Worm (Caenorhabditis elegans): Measurements from ENCODE around the gene F59B1.8.
A peak's percentile ranks its signal among the peaks of the same experiment; 100 is the strongest.

The F59B1.8 gene

ce11 chrV:3682553-3682952 is 38.5 kb upstream of the F59B1.8 start, which contains the start of gene W08A12.3:
Gene W08A12.3 (plus strand): TSS chrV:3682853.
- TF ChIP-seq fkh-8 (tag; optimal IDR thresholded peaks at IDR 0.05) (no peak), rnt-1 (tag; optimal IDR thresholded peaks at IDR 0.05) (no peak), nhr-85 (tag) (peak; percentile 5), sox-4 (tag; optimal IDR thresholded peaks at IDR 0.05) (no peak), nhr-77 (tag; optimal IDR thresholded peaks at IDR 0.05) (no peak), ceh-63 (GFP tag; optimal IDR thresholded peaks at IDR 0.05) (no peak), blmp-1 (tag; optimal IDR thresholded peaks at IDR 0.05) (peak; percentile 21), mab-9 (GFP tag; IDR thresholded peaks at IDR 0.05) (no peak), ces-1 (GFP tag; optimal IDR thresholded peaks at IDR 0.05) (no peak), efl-1 (optimal IDR thresholded peaks at IDR 0.05) (no peak), efl-1 (GFP tag; optimal IDR thresholded peaks at IDR 0.05 in 1 of 2) (no peak)

ce11 chrV:3678513-3678912 is 34.5 kb upstream of the F59B1.8 start:
- TF ChIP-seq nhr-12 (tag; optimal IDR thresholded peaks at IDR 0.05) (no peak), lin-14 (GFP tag; optimal IDR thresholded peaks at IDR 0.05) (peak; percentile 17)

ce11 chrV:3677212-3677611 is 33.2 kb upstream of the F59B1.8 start:
- TF ChIP-seq lsy-2 (tag; optimal IDR thresholded peaks at IDR 0.05) (peak; percentile 23 to 33), hpl-2 (GFP tag; optimal IDR thresholded peaks at IDR 0.05) (no peak), lin-14 (GFP tag; optimal IDR thresholded peaks at IDR 0.05) (peak; percentile 89), efl-1 (optimal IDR thresholded peaks at IDR 0.05) (no peak), efl-1 (GFP tag; optimal IDR thresholded peaks at IDR 0.05 in 1 of 2) (peak in 1 of 2 experiments; percentile 64), nhr-19 (GFP tag; conservative IDR thresholded peaks at IDR 0.05) (peak; percentile 44; the same call in 1 of the 2 replicates), rnt-1 (tag; optimal IDR thresholded peaks at IDR 0.05) (peak; percentile 57), vab-15 (tag; optimal IDR thresholded peaks at IDR 0.05) (no peak), unc-130 (tag; optimal IDR thresholded peaks at IDR 0.05) (peak; percentile 42)

- TF ChIP-seq lin-15B (tag; optimal IDR thresholded peaks at IDR 0.05) (no peak), nhr-90 (tag; optimal IDR thresholded peaks at IDR 0.05; ENCODE audit: poor library complexity) (no peak), irx-1 (tag; optimal IDR thresholded peaks at IDR 0.05) (no peak), blmp-1 (tag; optimal IDR thresholded peaks at IDR 0.05) (no peak), zip-4 (GFP tag; optimal IDR thresholded peaks at IDR 0.05) (no peak), mdl-1 (tag; optimal IDR thresholded peaks at IDR 0.05) (no peak), fkh-8 (tag; optimal IDR thresholded peaks at IDR 0.05) (no peak), alr-1 (tag; optimal IDR thresholded peaks at IDR 0.05; ENCODE audit: borderline replicate concordance) (no peak), ztf-4 (tag; optimal IDR thresholded peaks at IDR 0.05) (no peak), unc-86 (tag; optimal IDR thresholded peaks at IDR 0.05) (no peak), isw-1 (GFP tag; IDR thresholded peaks at IDR 0.05) (no peak)
Measured at ce11 chrV:3673080-3673479, 29.0 kb upstream of the F59B1.8 start, which contains the start of gene pals-33. Gene pals-33 (plus strand): TSS chrV:3673380.

ce11 chrV:3670499-3670898 is 26.5 kb upstream of the F59B1.8 start, which contains the start of gene Y39H10B.3:
Gene Y39H10B.3 (plus strand): TSS chrV:3670799.
- TF ChIP-seq hlh-17 (GFP tag; optimal IDR thresholded peaks at IDR 0.05; ENCODE audit: borderline replicate concordance) (no peak), dpl-1 (GFP tag; optimal IDR thresholded peaks at IDR 0.05) (no peak), lin-13 (GFP tag; optimal IDR thresholded peaks at IDR 0.05) (no peak), elt-3 (tag; optimal IDR thresholded peaks at IDR 0.05) (no peak), ceh-63 (GFP tag; optimal IDR thresholded peaks at IDR 0.05) (no peak), lir-3 (tag; optimal IDR thresholded peaks at IDR 0.05; ENCODE audit: poor library complexity) (no peak), skn-1 (tag; optimal IDR thresholded peaks at IDR 0.05) (no peak), ama-1 (optimal IDR thresholded peaks at IDR 0.05) (no peak), nhr-77 (tag; optimal IDR thresholded peaks at IDR 0.05) (no peak), ets-5 (GFP tag; IDR thresholded peaks at IDR 0.05) (no peak), swsn-7 (tag; optimal IDR thresholded peaks at IDR 0.05) (no peak), ceh-90 (tag; optimal IDR thresholded peaks at IDR 0.05) (no peak), egl-27 (tag; optimal IDR thresholded peaks at IDR 0.05) (no peak), nhr-19 (GFP tag; conservative IDR thresholded peaks at IDR 0.05) (no peak)

Data from whole organism, L1 larva.